Worm (Caenorhabditis elegans) whole organism, early embryonic: ENCODE measurements around the gene ptr-8.
"Not testable (repeated sequence)": the region's sequence is repeated elsewhere in the genome, so short reads cannot be mapped to it uniquely, and the experiment has no call there.

Experiments
- B0310.2 ChIP-seq: sonication (generic microtip); optimal IDR thresholded peaks from 2 replicates; lab custom pipeline; 2016; ENCODE audit warnings: mild to moderate bottlenecking, missing genetic modification characterization, missing compliant biosample characterization
- F13C5.2 ChIP-seq: sonication (generic microtip); optimal IDR thresholded peaks from 2 replicates; lab custom pipeline; 2017; ENCODE audit warnings: mild to moderate bottlenecking, missing genetic modification characterization, inconsistent platforms, missing compliant biosample characterization
- aly-1 ChIP-seq: sonication (generic microtip); optimal IDR thresholded peaks from 2 replicates; lab custom pipeline; 2016; ENCODE audit warnings: missing genetic modification characterization, missing compliant biosample characterization
- ama-1 ChIP-seq: fragments of 150-350 bp; optimal IDR thresholded peaks from 2 replicates; lab custom pipeline; 2014
- ceh-13 ChIP-seq: fragments of 200-800 bp; sonication (Bioruptor generic); optimal IDR thresholded peaks from 2 replicates; lab custom pipeline; 2018; ENCODE audit warnings: mild to moderate bottlenecking, missing genetic modification characterization, missing compliant biosample characterization
- ceh-36 ChIP-seq: sonication (generic microtip); optimal IDR thresholded peaks from 2 replicates; lab custom pipeline; 2016; ENCODE audit warnings: missing genetic modification characterization, inconsistent platforms, missing compliant biosample characterization
- ets-7 ChIP-seq: sonication (generic microtip); optimal IDR thresholded peaks from 2 replicates; lab custom pipeline; 2016; ENCODE audit warnings: missing genotype, missing genetic modification characterization, missing compliant biosample characterization
- flt-1 ChIP-seq: fragments of 200-800 bp; sonication (Bioruptor generic); IDR thresholded peaks from 2 replicates; pipeline ENCODE4 v1.3.6; 2022; ENCODE audit warnings: missing genetic modification characterization, missing compliant biosample characterization
- hmbx-1 ChIP-seq: sonication (generic microtip); optimal IDR thresholded peaks from 2 replicates; lab custom pipeline; 2016; ENCODE audit warnings: mild to moderate bottlenecking, missing genetic modification characterization, missing compliant biosample characterization
- hmg-4 ChIP-seq: fragments of 200-800 bp; sonication (Bioruptor generic); optimal IDR thresholded peaks from 2 replicates; lab custom pipeline; 2018; ENCODE audit warnings: mild to moderate bottlenecking, missing genetic modification characterization, missing compliant biosample characterization
- hnd-1 ChIP-seq: sonication (generic microtip); optimal IDR thresholded peaks from 2 replicates; lab custom pipeline; 2016; ENCODE audit warnings: missing genetic modification characterization, missing compliant biosample characterization
- pes-1 ChIP-seq: fragments of 200-800 bp; sonication (Bioruptor generic); IDR thresholded peaks from 2 replicates; pipeline ENCODE4 v1.3.6; 2022; ENCODE audit warnings: missing genetic modification reagents, missing genetic modification characterization, missing compliant biosample characterization
- scrt-1 ChIP-seq: fragments of 200-800 bp; sonication (Bioruptor generic); IDR thresholded peaks from 2 replicates; pipeline ENCODE4 v1.3.6; 2022; ENCODE audit warnings: missing genetic modification characterization, missing compliant biosample characterization
- sea-1 ChIP-seq: fragments of 200-800 bp; sonication (Bioruptor generic); conservative IDR thresholded peaks from 2 replicates; pipeline ENCODE4 v1.3.6; 2022; ENCODE audit warnings: missing genetic modification characterization, missing compliant biosample characterization
- tbx-11 ChIP-seq: fragments of 200-800 bp; sonication (Bioruptor generic); IDR thresholded peaks from 2 replicates; pipeline ENCODE4 v1.3.6; 2022; ENCODE audit warnings: missing genetic modification characterization, missing compliant biosample characterization
- tbx-37 ChIP-seq: fragments of 200-800 bp; sonication (Bioruptor generic); conservative IDR thresholded peaks from 2 replicates; pipeline ENCODE4 v1.3.6; 2022; ENCODE audit warnings: missing genetic modification reagents, missing genetic modification characterization, missing compliant biosample characterization
- tra-4 ChIP-seq: sonication (generic microtip); optimal IDR thresholded peaks from 2 replicates; lab custom pipeline; 2017; ENCODE audit warnings: missing genetic modification characterization, missing compliant biosample characterization

Gene ptr-8

DNA sequence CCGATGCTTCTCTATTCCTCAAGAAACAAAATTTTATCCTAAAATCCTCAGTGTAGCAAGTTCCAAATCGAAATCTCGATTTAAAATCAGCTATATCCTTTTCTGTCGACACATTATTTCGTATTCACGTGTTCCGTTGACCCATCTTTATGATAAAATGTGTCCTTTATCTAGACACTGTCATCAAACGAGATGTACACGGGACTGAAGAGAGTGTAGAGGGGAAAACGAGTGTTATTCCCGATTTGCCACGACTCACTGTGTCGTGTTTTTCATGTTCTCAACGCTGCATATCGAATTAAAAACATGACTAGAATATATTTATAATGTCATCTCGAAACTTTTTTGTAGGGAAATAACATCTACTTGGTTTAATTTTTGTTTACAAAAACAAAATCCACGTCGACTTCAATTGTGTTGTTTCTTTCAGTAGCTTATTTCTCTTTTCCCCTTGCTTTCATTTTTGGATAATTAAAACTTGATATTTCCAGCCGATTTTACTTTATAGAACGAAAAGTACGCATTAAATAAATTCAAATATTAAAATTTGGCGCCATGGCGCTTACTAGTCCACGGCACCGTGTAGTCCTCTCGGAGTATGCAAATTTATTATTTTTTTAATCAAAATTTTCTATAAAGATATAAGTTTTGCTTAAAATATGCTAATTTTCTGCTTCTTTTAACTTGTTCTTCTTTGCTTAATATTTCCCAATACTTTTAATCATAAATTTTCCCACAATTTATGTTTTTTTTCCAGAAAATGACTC lies 36.9 kb downstream of the ptr-8 start, which contains the start of gene metr-1:
Gene metr-1 (plus strand): TSS at position 758 of the 767 bp plus-strand sequence.
- TF ChIP-seq ets-7 (no peak), ama-1 (no peak), ceh-36 (tag; lab: Kevin White, UChicago) (no peak), hmg-4 (no peak)

DNA sequence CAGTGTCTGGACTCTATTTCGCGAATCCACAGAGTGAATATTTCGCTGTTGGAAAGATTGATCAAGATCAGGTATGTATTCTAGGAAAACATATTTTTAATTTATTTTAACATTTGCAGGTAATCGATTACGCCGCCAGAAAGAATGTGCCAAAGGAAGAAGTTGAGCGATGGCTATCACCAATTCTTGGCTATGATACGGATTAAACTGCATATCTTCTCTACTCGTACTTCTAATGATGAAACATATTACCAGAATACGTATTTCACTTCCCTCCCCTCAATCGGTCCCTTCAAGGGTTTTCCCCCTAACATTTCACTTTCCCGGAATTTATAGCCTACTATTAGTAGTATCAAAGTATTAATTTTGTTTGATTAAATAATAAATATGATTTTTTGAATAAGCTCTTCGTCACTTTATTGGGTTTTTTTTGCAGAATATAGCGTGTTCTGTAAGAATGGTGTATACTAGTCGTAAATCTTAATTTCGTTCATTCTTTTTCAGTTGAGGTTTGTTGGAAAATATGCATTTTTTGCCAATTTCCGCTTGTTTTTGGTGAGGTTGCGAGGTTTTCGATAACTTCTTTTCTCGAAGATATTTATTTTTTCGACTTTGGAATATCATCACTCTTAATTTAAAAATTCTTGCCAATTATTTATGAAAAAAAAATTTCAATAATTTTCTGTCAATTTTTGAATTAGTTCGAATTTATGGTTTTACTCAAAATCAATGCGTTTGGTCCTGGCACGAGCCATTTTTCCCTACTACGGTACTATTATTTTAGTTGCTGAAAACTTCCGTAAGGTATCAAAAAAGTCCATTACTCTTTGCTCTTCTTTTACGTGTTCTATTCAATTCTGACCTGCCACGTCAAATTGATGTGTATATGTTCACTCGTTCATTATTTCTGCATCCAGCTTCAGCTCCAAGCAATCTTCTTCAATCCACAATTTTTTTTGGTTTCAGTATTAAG lies 41.9 kb downstream of the ptr-8 start:
- TF ChIP-seq hmbx-1 (tag; lab: Kevin White, UChicago): no peak
- no peak for TF ChIP-seq scrt-1
- TF ChIP-seq ceh-13 (GFP tag; lab: Kevin White, UChicago): no peak
- TF ChIP-seq ets-7: no peak
- no peak for TF ChIP-seq tbx-11 (GFP tag; lab: Robert Waterston, UW)
- TF ChIP-seq ama-1: no peak
- no peak for TF ChIP-seq sea-1 (GFP tag; lab: Robert Waterston, UW)
- TF ChIP-seq tbx-37: no peak
- TF ChIP-seq F13C5.2 (tag; lab: Kevin White, UChicago): no peak
- no peak for TF ChIP-seq aly-1 (tag; lab: Kevin White, UChicago)
- no peak for TF ChIP-seq flt-1 (GFP tag; lab: Robert Waterston, UW)
- TF ChIP-seq B0310.2 (tag; lab: Kevin White, UChicago): no peak
- no peak for TF ChIP-seq ceh-36 (tag; lab: Kevin White, UChicago)

DNA sequence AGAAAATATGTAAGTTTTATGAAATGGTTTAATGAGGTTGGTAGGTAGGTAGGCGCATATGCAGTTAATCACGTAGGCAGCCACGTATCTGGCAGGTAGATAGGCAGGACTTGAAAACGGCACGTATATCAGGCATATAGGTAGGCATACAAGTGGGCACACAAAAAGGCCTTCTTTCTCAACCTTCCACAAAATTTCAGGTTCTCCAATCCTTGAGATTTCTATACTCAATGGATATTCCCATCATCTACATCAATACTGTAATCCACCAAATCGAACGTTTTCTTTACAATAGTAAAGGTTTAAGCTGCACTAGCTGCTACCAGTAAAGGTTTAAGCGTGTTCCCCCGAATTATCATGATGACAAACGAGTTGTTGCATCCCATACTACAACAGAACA lies 43.2 kb downstream of the ptr-8 start:
- TF ChIP-seq tra-4 (tag; lab: Kevin White, UChicago) (no peak), tbx-37 (no peak), ceh-13 (GFP tag; lab: Kevin White, UChicago) (no peak), scrt-1 (no peak), flt-1 (GFP tag; lab: Robert Waterston, UW) (no peak), B0310.2 (tag; lab: Kevin White, UChicago) (no peak), F13C5.2 (tag; lab: Kevin White, UChicago) (no peak), ets-7 (no peak), ceh-36 (tag; lab: Kevin White, UChicago) (no peak)

DNA sequence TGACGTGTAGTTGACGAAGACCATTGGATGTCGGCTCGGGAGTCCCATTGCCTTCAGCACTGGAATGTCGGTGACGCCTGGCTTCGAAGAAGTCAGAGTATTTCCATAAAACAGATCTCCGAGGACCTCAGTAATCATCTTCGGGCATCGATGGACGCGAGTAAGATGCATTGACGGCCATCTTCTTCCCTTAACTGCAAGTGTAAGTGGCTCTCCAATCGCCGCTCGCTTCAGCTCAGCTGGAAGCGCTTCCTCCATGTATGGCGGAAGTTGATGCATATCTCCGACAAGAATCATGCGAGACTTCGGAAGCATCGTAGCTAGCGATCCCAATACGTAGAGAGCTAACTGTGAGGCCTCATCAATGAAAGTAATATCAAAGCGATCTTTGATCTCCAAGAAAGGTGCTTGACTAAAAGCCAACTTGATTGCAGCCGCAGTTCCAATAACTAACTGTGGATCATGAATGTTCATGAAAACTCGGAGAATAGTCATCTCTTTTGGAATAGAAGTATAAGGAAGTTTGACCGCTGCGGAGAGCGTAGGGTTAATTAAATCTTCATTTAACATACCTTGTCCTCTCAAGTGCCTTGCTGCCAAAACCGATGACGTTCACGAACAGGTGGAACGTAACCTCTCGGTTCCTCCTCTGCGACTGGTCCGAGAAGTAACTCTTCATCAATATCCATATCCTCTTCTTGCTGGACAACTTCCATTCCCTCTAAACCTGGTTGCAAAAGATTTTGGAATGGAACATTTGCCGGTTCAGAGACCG lies 45.1 kb downstream of the ptr-8 start:
- TF ChIP-seq ets-7 (no peak), tra-4 (tag; lab: Kevin White, UChicago) (no peak), pes-1 (GFP tag; lab: Robert Waterston, UW) (no peak), F13C5.2 (tag; lab: Kevin White, UChicago) (no peak), tbx-11 (GFP tag; lab: Robert Waterston, UW) (no peak), ceh-13 (GFP tag; lab: Kevin White, UChicago) (no peak), hmbx-1 (tag; lab: Kevin White, UChicago) (no peak), tbx-37 (no peak), scrt-1 (no peak), sea-1 (GFP tag; lab: Robert Waterston, UW) (no peak), hmg-4 (no peak), aly-1 (tag; lab: Kevin White, UChicago) (no peak), hnd-1 (no peak), ama-1 (no peak), flt-1 (GFP tag; lab: Robert Waterston, UW) (no peak), B0310.2 (tag; lab: Kevin White, UChicago) (no peak), ceh-36 (tag; lab: Kevin White, UChicago) (no peak)

DNA sequence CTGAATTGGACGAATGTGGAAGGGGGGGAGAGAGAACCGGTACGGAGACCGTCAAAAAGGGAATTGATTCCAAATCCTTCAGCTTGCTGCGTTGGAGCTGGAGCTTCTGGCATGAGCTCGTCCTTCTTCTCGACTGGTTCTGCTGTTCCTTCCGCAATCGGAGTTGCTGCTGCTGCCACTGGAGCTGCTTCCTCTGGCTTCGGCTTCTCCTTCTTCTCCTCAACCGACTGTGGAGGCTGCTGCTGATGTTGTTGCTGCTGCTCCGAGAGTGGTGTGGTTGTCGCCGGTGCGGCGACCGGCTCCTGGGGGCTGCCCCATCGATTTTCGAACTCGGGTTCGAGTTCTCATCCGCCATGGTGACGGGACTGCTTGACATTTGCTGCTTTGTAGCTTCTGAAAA lies 45.7 kb downstream of the ptr-8 start, which contains the start of gene R03D7.2:
Gene R03D7.2 (minus strand): TSS at position 399 of the 400 bp plus-strand sequence.
- TF ChIP-seq tbx-11 (GFP tag; lab: Robert Waterston, UW) (no peak), aly-1 (tag; lab: Kevin White, UChicago) (no peak)

DNA sequence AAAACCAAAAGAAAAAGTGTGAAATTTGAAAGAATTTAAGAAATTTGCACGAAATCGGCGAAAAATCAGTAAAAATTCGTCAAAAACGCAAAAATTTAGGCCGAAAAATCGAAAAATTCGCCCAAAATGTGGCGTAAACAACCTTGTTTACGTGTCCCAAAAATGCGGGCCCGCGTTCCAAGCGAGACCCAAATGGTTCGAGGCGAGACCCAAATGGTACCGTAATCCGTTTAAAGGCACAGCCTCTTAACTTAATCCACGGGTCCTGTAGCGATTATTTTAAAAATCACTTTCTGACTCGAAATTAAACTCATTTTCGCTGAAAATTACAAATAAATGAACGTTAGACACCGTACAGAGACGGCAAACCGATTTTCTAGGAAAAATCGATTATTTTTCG lies 46.3 kb downstream of the ptr-8 start:
- no peak for TF ChIP-seq hmg-4

DNA sequence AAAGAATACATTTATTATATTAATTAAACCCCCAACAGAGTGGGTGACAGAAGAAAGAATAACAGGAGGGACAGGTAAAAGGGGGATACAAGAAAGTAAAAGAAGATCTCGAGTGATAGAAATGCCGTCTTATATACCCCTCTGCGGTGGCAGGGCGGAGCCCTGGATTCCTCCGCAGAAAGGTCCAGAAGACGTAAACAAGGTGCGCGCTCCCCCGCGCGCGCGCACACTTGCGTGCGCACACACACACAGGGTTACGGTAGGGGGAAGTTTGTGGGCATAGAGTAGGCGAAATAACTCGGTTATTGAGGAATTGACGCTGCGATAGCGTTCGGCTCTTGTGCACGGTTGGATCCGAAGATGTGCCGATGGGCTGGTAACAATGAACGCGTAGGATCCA lies 52.8 kb downstream of the ptr-8 start, which contains the start of gene R03D7.15:
Gene R03D7.15 (plus strand): TSS at position 299 of the 400 bp plus-strand sequence.
- TF ChIP-seq B0310.2 (tag; lab: Kevin White, UChicago); ceh-36 (tag; lab: Kevin White, UChicago); ceh-13 (GFP tag; lab: Kevin White, UChicago): not testable (repeated sequence)
